Worm (Caenorhabditis elegans) whole organism, L2 larva: ENCODE data around the gene gba-4.

ENCODE experiments used
- C34F6.9 ChIP-seq: fragments of 150-350 bp; optimal IDR thresholded peaks from 2 replicates; lab custom pipeline; 2014; ENCODE audit warnings: missing biosample characterization, missing genetic modification characterization
- F13H6.1 ChIP-seq: sonication (generic microtip); optimal IDR thresholded peaks from 2 replicates; lab custom pipeline; 2016; ENCODE audit warnings: missing genetic modification characterization, missing compliant biosample characterization
- Y55F3AM.14 ChIP-seq: fragments of 200-800 bp; sonication (Bioruptor generic); optimal IDR thresholded peaks from 2 replicates; lab custom pipeline; 2018; ENCODE audit warnings: mild to moderate bottlenecking, missing genetic modification characterization, missing compliant biosample characterization
- ZK546.5 ChIP-seq: sonication (generic microtip); optimal IDR thresholded peaks from 2 replicates; lab custom pipeline; 2017; ENCODE audit warnings: missing biosample characterization, missing genetic modification characterization
- ama-1 ChIP-seq: fragments of 150-350 bp; optimal IDR thresholded peaks from 2 replicates; lab custom pipeline; 2018; ENCODE audit warnings: inconsistent platforms
- blmp-1 ChIP-seq: sonication (generic microtip); optimal IDR thresholded peaks from 2 replicates; lab custom pipeline; 2017; ENCODE audit warnings: missing genetic modification characterization, mild to moderate bottlenecking, missing compliant biosample characterization, antibody characterized with exemption, moderate library complexity; ENCODE audit not compliant: insufficient read depth
- ceh-16 ChIP-seq: fragments of 150-350 bp; optimal IDR thresholded peaks from 2 replicates; lab custom pipeline; 2014; ENCODE audit warnings: missing biosample characterization, missing genetic modification characterization
- ceh-82 ChIP-seq: fragments of 150-350 bp; optimal IDR thresholded peaks from 2 replicates; lab custom pipeline; 2014; ENCODE audit warnings: missing biosample characterization, missing genetic modification characterization
- crh-2 ChIP-seq: sonication (generic microtip); optimal IDR thresholded peaks from 2 replicates; lab custom pipeline; 2017; ENCODE audit warnings: missing biosample characterization, missing genetic modification characterization
- dmd-4 ChIP-seq: sonication (generic microtip); optimal IDR thresholded peaks from 2 replicates; lab custom pipeline; 2017; ENCODE audit warnings: missing biosample characterization, missing genetic modification characterization
- elt-1 ChIP-seq: fragments of 150-350 bp; optimal IDR thresholded peaks from 2 replicates; lab custom pipeline; 2014; ENCODE audit warnings: missing biosample characterization, missing genetic modification characterization
- fos-1 ChIP-seq: fragments of 150-350 bp; optimal IDR thresholded peaks from 2 replicates; lab custom pipeline; 2014; ENCODE audit warnings: missing biosample characterization, missing genetic modification characterization
- gmeb-1 ChIP-seq: fragments of 150-350 bp; optimal IDR thresholded peaks from 2 replicates; lab custom pipeline; 2014; ENCODE audit warnings: missing biosample characterization, missing genetic modification characterization
- lin-11 ChIP-seq: fragments of 150-350 bp; sonication (generic microtip); optimal IDR thresholded peaks from 2 replicates; lab custom pipeline; 2014; ENCODE audit warnings: missing biosample characterization, missing genetic modification characterization, inconsistent platforms, mixed read lengths
- lin-13 ChIP-seq: fragments of 150-350 bp; optimal IDR thresholded peaks from 2 replicates; lab custom pipeline; 2014; ENCODE audit warnings: missing biosample characterization, missing genetic modification reagents, missing genetic modification characterization
- lsy-2 ChIP-seq, 2 experiments: fragments of 150-350 bp in 1 of 2; sonication (generic microtip) in 1 of 2; optimal IDR thresholded peaks; 2 replicates each; lab custom pipeline; 2014 to 2017; ENCODE audit warnings: missing biosample characterization in 2 of 2, missing genetic modification characterization in 2 of 2
- mab-5 ChIP-seq: fragments of 150-350 bp; optimal IDR thresholded peaks from 2 replicates; lab custom pipeline; 2014; ENCODE audit warnings: missing biosample characterization, missing genetic modification characterization
- nhr-10 ChIP-seq: sonication (generic microtip); optimal IDR thresholded peaks from 2 replicates; lab custom pipeline; 2017; ENCODE audit warnings: missing biosample characterization, missing genetic modification characterization
- nhr-11 ChIP-seq: fragments of 150-350 bp; optimal IDR thresholded peaks from 2 replicates; lab custom pipeline; 2014; ENCODE audit warnings: missing biosample characterization, missing genetic modification characterization
- nhr-129 ChIP-seq: fragments of 150-350 bp; optimal IDR thresholded peaks from 2 replicates; lab custom pipeline; 2014; ENCODE audit warnings: missing biosample characterization, missing genetic modification characterization
- nhr-21 ChIP-seq: fragments of 150-350 bp; optimal IDR thresholded peaks from 2 replicates; lab custom pipeline; 2014; ENCODE audit warnings: missing biosample characterization, missing genetic modification characterization
- nhr-23 ChIP-seq: fragments of 150-350 bp; optimal IDR thresholded peaks from 2 replicates; lab custom pipeline; 2014; ENCODE audit warnings: missing biosample characterization, missing genetic modification reagents, missing genetic modification characterization
- nhr-25 ChIP-seq: fragments of 150-350 bp; sonication (generic microtip); optimal IDR thresholded peaks from 3 replicates; lab custom pipeline; 2014; ENCODE audit warnings: missing biosample characterization, missing genetic modification characterization
- nhr-6 ChIP-seq: fragments of 150-350 bp; optimal IDR thresholded peaks from 2 replicates; lab custom pipeline; 2014; ENCODE audit warnings: missing biosample characterization, missing genetic modification characterization
- peb-1 ChIP-seq: fragments of 150-350 bp; optimal IDR thresholded peaks from 2 replicates; lab custom pipeline; 2014; ENCODE audit warnings: missing biosample characterization, missing genetic modification characterization
- sem-4 ChIP-seq: fragments of 150-350 bp; optimal IDR thresholded peaks from 2 replicates; lab custom pipeline; 2014; ENCODE audit warnings: missing biosample characterization, missing genetic modification reagents, missing genetic modification characterization
- skn-1 ChIP-seq: sonication (generic microtip); optimal IDR thresholded peaks from 2 replicates; lab custom pipeline; 2017; ENCODE audit warnings: missing biosample characterization, missing genetic modification characterization
- sma-3 ChIP-seq: sonication (generic microtip); optimal IDR thresholded peaks from 2 replicates; lab custom pipeline; 2016; ENCODE audit warnings: missing genetic modification reagents, missing genetic modification characterization, missing compliant biosample characterization
- sma-9 ChIP-seq, 2 experiments: fragments of 150-350 bp in 1 of 2; sonication (generic microtip) in 1 of 2; optimal IDR thresholded peaks; 2 replicates each; lab custom pipeline; 2014 to 2016; ENCODE audit warnings: missing genetic modification characterization in 2 of 2, mild to moderate bottlenecking in 1 of 2, missing biosample characterization in 1 of 2, missing compliant biosample characterization in 1 of 2, missing genetic modification reagents in 1 of 2, moderate library complexity in 1 of 2
- snpc-4 ChIP-seq: fragments of 150-350 bp; optimal IDR thresholded peaks from 2 replicates; lab custom pipeline; 2014; ENCODE audit warnings: missing biosample characterization, missing genetic modification characterization
- unc-39 ChIP-seq: fragments of 150-350 bp; optimal IDR thresholded peaks from 2 replicates; lab custom pipeline; 2014; ENCODE audit warnings: missing biosample characterization, missing genetic modification characterization
- unc-55 ChIP-seq: fragments of 150-350 bp; sonication (generic microtip); optimal IDR thresholded peaks from 3 replicates; lab custom pipeline; 2014; ENCODE audit warnings: missing biosample characterization, missing genetic modification reagents, missing genetic modification characterization
- unc-62 ChIP-seq: fragments of 150-350 bp; optimal IDR thresholded peaks from 2 replicates; lab custom pipeline; 2014; ENCODE audit warnings: missing biosample characterization, missing genetic modification reagents, missing genetic modification characterization
- zag-1 ChIP-seq: fragments of 150-350 bp; optimal IDR thresholded peaks from 2 replicates; lab custom pipeline; 2014; ENCODE audit warnings: missing biosample characterization, missing genetic modification characterization
- ztf-4 ChIP-seq: fragments of 150-350 bp; optimal IDR thresholded peaks from 2 replicates; lab custom pipeline; 2014; ENCODE audit warnings: missing biosample characterization, missing genetic modification characterization

gba-4 gene

ce11 chrIV:5339255-5339654 is 11.4 kb downstream of the gba-4 start, which contains the start of gene Y4C6B.2:
TSS of gene Y4C6B.2 (plus strand) at chrIV:5339574.
- TF ChIP-seq nhr-25 (tag; lab: Kevin White, UChicago) (no peak), lsy-2 (tag; optimal IDR thresholded peaks at IDR 0.05; lab: Kevin White, UChicago) (no peak), sma-3 (GFP tag; lab: Kevin White, UChicago) (no peak), Y55F3AM.14 (GFP tag; lab: Kevin White, UChicago) (no peak), lin-11 (tag; lab: Kevin White, UChicago) (no peak), snpc-4 (tag; lab: Kevin White, UChicago) (no peak), ztf-4 (tag; lab: Kevin White, UChicago) (no peak), skn-1 (no peak), ceh-82 (no peak), zag-1 (no peak), crh-2 (no peak), sem-4 (tag; lab: Kevin White, UChicago) (no peak)
- TF ChIP-seq, all 48 proteins: peak for 0

- TF ChIP-seq unc-55 (no peak), mab-5 (tag; lab: Kevin White, UChicago) (no peak), ceh-16 (no peak), blmp-1 (tag; lab: Kevin White, UChicago) (peak; percentile 3), sma-9 (GFP tag; optimal IDR thresholded peaks at IDR 0.05; lab: Kevin White, UChicago) (peak; percentile 8), sma-9 (tag; optimal IDR thresholded peaks at IDR 0.05; lab: Kevin White, UChicago) (no peak), unc-62 (no peak), crh-2 (peak; percentile 4), nhr-11 (tag; lab: Kevin White, UChicago) (no peak), nhr-25 (tag; lab: Kevin White, UChicago) (peak; percentile 4), sma-3 (GFP tag; lab: Kevin White, UChicago) (peak; percentile 18), elt-1 (tag; lab: Kevin White, UChicago) (no peak), F13H6.1 (tag; lab: Kevin White, UChicago) (no peak)
Observed at ce11 chrIV:5337649-5338048, 13.0 kb downstream of the gba-4 start.

- TF ChIP-seq unc-39 (tag; lab: Kevin White, UChicago): no peak
- TF ChIP-seq Y55F3AM.14 (GFP tag; lab: Kevin White, UChicago): peak; percentile 19
- TF ChIP-seq sma-3 (GFP tag; lab: Kevin White, UChicago): peak; percentile 38
- peak; percentile 53 for TF ChIP-seq unc-55
- peak; percentile 11 for TF ChIP-seq nhr-21 (tag; lab: Kevin White, UChicago)
- TF ChIP-seq lsy-2 (tag; optimal IDR thresholded peaks at IDR 0.05; lab: Kevin White, UChicago): peak; percentile 39 to 61
- TF ChIP-seq nhr-129 (tag; lab: Kevin White, UChicago): no peak
- no peak for TF ChIP-seq sem-4 (tag; lab: Kevin White, UChicago)
- TF ChIP-seq dmd-4 (tag; lab: Kevin White, UChicago): no peak
- TF ChIP-seq ZK546.5 (tag; lab: Kevin White, UChicago): no peak
- peak; percentile 69 for TF ChIP-seq crh-2
- peak; percentile 37 for TF ChIP-seq gmeb-1 (tag; lab: Kevin White, UChicago)
- peak; percentile 48 for TF ChIP-seq C34F6.9 (tag; lab: Kevin White, UChicago)
- peak; percentile 27 for TF ChIP-seq mab-5 (tag; lab: Kevin White, UChicago)
- TF ChIP-seq nhr-25 (tag; lab: Kevin White, UChicago): peak; percentile 26
- peak; percentile 44 for TF ChIP-seq lin-13 (GFP tag; lab: Kevin White, UChicago)
- TF ChIP-seq sma-9 (GFP tag; optimal IDR thresholded peaks at IDR 0.05; lab: Kevin White, UChicago): peak; percentile 58
- no peak for TF ChIP-seq sma-9 (tag; optimal IDR thresholded peaks at IDR 0.05; lab: Kevin White, UChicago)
- peak; percentile 55 for TF ChIP-seq fos-1 (tag; lab: Kevin White, UChicago)
- TF ChIP-seq ama-1 (lab: Kevin White, UChicago): no peak
- no peak for TF ChIP-seq nhr-23 (tag; lab: Kevin White, UChicago)
- TF ChIP-seq F13H6.1 (tag; lab: Kevin White, UChicago): peak; percentile 32
Observed at ce11 chrIV:5334518-5334917, 16.2 kb downstream of the gba-4 start.

ce11 chrIV:5333484-5333883 is 17.2 kb downstream of the gba-4 start:
- TF ChIP-seq sma-3 (GFP tag; lab: Kevin White, UChicago) (peak; percentile 4), unc-39 (tag; lab: Kevin White, UChicago) (no peak), nhr-25 (tag; lab: Kevin White, UChicago) (peak; percentile 1), ceh-16 (no peak), nhr-10 (tag; lab: Kevin White, UChicago) (no peak), peb-1 (tag; lab: Kevin White, UChicago) (no peak), nhr-6 (no peak), blmp-1 (tag; lab: Kevin White, UChicago) (peak; percentile 59), nhr-21 (tag; lab: Kevin White, UChicago) (peak; percentile 33), fos-1 (tag; lab: Kevin White, UChicago) (no peak), elt-1 (tag; lab: Kevin White, UChicago) (no peak)
